Worm (Caenorhabditis elegans) whole organism, early embryonic: ENCODE data around the gene pkg-2.

Source experiments
- B0310.2 ChIP-seq: sonication (generic microtip); optimal IDR thresholded peaks from 2 replicates; lab custom pipeline; 2016; ENCODE audit warnings: mild to moderate bottlenecking, missing genetic modification characterization, missing compliant biosample characterization
- F13C5.2 ChIP-seq: sonication (generic microtip); optimal IDR thresholded peaks from 2 replicates; lab custom pipeline; 2017; ENCODE audit warnings: mild to moderate bottlenecking, missing genetic modification characterization, inconsistent platforms, missing compliant biosample characterization
- aly-1 ChIP-seq: sonication (generic microtip); optimal IDR thresholded peaks from 2 replicates; lab custom pipeline; 2016; ENCODE audit warnings: missing genetic modification characterization, missing compliant biosample characterization
- ama-1 ChIP-seq: fragments of 150-350 bp; optimal IDR thresholded peaks from 2 replicates; lab custom pipeline; 2014
- ets-7 ChIP-seq: sonication (generic microtip); optimal IDR thresholded peaks from 2 replicates; lab custom pipeline; 2016; ENCODE audit warnings: missing genotype, missing genetic modification characterization, missing compliant biosample characterization
- flt-1 ChIP-seq: fragments of 200-800 bp; sonication (Bioruptor generic); IDR thresholded peaks from 2 replicates; pipeline ENCODE4 v1.3.6; 2022; ENCODE audit warnings: missing genetic modification characterization, missing compliant biosample characterization
- hmbx-1 ChIP-seq: sonication (generic microtip); optimal IDR thresholded peaks from 2 replicates; lab custom pipeline; 2016; ENCODE audit warnings: mild to moderate bottlenecking, missing genetic modification characterization, missing compliant biosample characterization
- hmg-4 ChIP-seq: fragments of 200-800 bp; sonication (Bioruptor generic); optimal IDR thresholded peaks from 2 replicates; lab custom pipeline; 2018; ENCODE audit warnings: mild to moderate bottlenecking, missing genetic modification characterization, missing compliant biosample characterization
- pes-1 ChIP-seq: fragments of 200-800 bp; sonication (Bioruptor generic); IDR thresholded peaks from 2 replicates; pipeline ENCODE4 v1.3.6; 2022; ENCODE audit warnings: missing genetic modification reagents, missing genetic modification characterization, missing compliant biosample characterization
- scrt-1 ChIP-seq: fragments of 200-800 bp; sonication (Bioruptor generic); IDR thresholded peaks from 2 replicates; pipeline ENCODE4 v1.3.6; 2022; ENCODE audit warnings: missing genetic modification characterization, missing compliant biosample characterization
- sea-1 ChIP-seq: fragments of 200-800 bp; sonication (Bioruptor generic); conservative IDR thresholded peaks from 2 replicates; pipeline ENCODE4 v1.3.6; 2022; ENCODE audit warnings: missing genetic modification characterization, missing compliant biosample characterization
- tbx-37 ChIP-seq: fragments of 200-800 bp; sonication (Bioruptor generic); conservative IDR thresholded peaks from 2 replicates; pipeline ENCODE4 v1.3.6; 2022; ENCODE audit warnings: missing genetic modification reagents, missing genetic modification characterization, missing compliant biosample characterization
- tra-4 ChIP-seq: sonication (generic microtip); optimal IDR thresholded peaks from 2 replicates; lab custom pipeline; 2017; ENCODE audit warnings: missing genetic modification characterization, missing compliant biosample characterization

- no peak for TF ChIP-seq ama-1 (lab: Kevin White, UChicago)
- no peak for TF ChIP-seq F13C5.2 (tag; lab: Kevin White, UChicago)
- no peak for TF ChIP-seq pes-1
- no peak for TF ChIP-seq B0310.2 (tag; lab: Kevin White, UChicago)
- TF ChIP-seq tra-4 (tag; lab: Kevin White, UChicago): no peak
- no peak for TF ChIP-seq sea-1
- no peak for TF ChIP-seq hmbx-1 (tag; lab: Kevin White, UChicago)
- no peak for TF ChIP-seq tbx-37 (GFP tag; lab: Robert Waterston, UW)
- TF ChIP-seq aly-1 (tag; lab: Kevin White, UChicago): no peak
- no peak for TF ChIP-seq ets-7 (tag; lab: Kevin White, UChicago)
- TF ChIP-seq flt-1 (GFP tag; lab: Robert Waterston, UW): no peak
- no peak for TF ChIP-seq hmg-4 (GFP tag; lab: Kevin White, UChicago)
- no peak for TF ChIP-seq scrt-1
Measured at ce11 chrIV:8479346-8479745, 41.3 kb upstream of the pkg-2 start, which contains the start of gene hlh-12.
